Worm (Caenorhabditis elegans) whole organism, midembryonic: ENCODE data around the gene F29C12.6.

Experiments used
- T22C8.4 ChIP-seq: fragments of 200-800 bp; sonication (Bioruptor generic); IDR thresholded peaks from 2 replicates; pipeline ENCODE4 v1.3.6; 2022; ENCODE audit warnings: missing genetic modification characterization, missing compliant biosample characterization
- flt-1 ChIP-seq: fragments of 200-800 bp; sonication (Bioruptor generic); IDR thresholded peaks from 2 replicates; pipeline ENCODE4 v1.3.6; 2022; ENCODE audit warnings: missing genetic modification characterization, missing compliant biosample characterization
- klf-2 ChIP-seq: fragments of 200-800 bp; sonication (Bioruptor generic); conservative IDR thresholded peaks from 2 replicates; pipeline ENCODE4 v1.3.6; 2022; ENCODE audit warnings: missing genetic modification reagents, missing genetic modification characterization, missing compliant biosample characterization
- med-1 ChIP-seq: sonication (generic microtip); optimal IDR thresholded peaks from 2 replicates; lab custom pipeline; 2017; ENCODE audit warnings: missing genetic modification characterization, mild to moderate bottlenecking, missing compliant biosample characterization, antibody characterized with exemption, missing genetic modification reagents; ENCODE audit not compliant: insufficient read depth
- ref-1 ChIP-seq: fragments of 200-800 bp; sonication (Bioruptor generic); conservative IDR thresholded peaks from 2 replicates; pipeline ENCODE4 v1.3.6; 2022; ENCODE audit warnings: missing genetic modification reagents, missing genetic modification characterization, missing compliant biosample characterization
- tab-1 ChIP-seq: fragments of 200-800 bp; sonication (Bioruptor generic); IDR thresholded peaks from 2 replicates; pipeline ENCODE4 v1.3.6; 2022; ENCODE audit warnings: missing genetic modification characterization, missing compliant biosample characterization
- ztf-23 ChIP-seq: fragments of 200-800 bp; sonication (Bioruptor generic); IDR thresholded peaks from 2 replicates; pipeline ENCODE4 v1.3.6; 2022; ENCODE audit warnings: missing genetic modification reagents, missing genetic modification characterization, missing compliant biosample characterization
- ztf-29 ChIP-seq: fragments of 200-800 bp; sonication (Bioruptor generic); IDR thresholded peaks from 2 replicates; pipeline ENCODE4 v1.3.6; 2022; ENCODE audit warnings: missing genetic modification reagents, missing genetic modification characterization, missing compliant biosample characterization

DNA sequence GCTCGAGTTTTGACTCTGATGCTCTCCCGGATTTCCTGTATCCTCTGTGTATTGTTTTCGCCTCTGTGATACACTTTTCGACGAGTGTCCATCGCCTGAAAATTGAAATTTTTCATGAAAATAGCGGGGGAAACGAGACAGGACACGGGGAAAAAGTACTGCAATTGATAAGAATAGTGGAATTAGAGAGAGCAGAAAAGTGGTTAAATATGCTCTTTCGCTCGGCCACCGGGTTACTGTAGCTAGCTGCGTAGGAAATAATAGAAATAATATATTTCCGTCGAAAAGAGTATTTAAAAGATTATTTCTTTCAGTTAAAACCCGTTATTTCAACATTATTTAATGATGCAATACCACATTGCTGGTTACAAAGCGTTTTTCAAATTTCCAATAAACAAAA is 13.0 kb upstream of the F29C12.6 start, which contains the start of gene rict-1:
- TF ChIP-seq med-1 (GFP tag; lab: Kevin White, UChicago), result no peak
- TF ChIP-seq ref-1 (GFP tag; lab: Robert Waterston, UW), result no peak
- TF ChIP-seq flt-1 (GFP tag; lab: Robert Waterston, UW), result no peak
- TF ChIP-seq T22C8.4, result no peak
- TF ChIP-seq ztf-23, result no peak
- TF ChIP-seq ztf-29 (GFP tag; lab: Robert Waterston, UW), result no peak
- TF ChIP-seq klf-2 (GFP tag; lab: Robert Waterston, UW), result no peak
- TF ChIP-seq tab-1, result no peak
